Fruit fly (Drosophila melanogaster): ENCODE results near the gene EloA.

EloA gene

DNA sequence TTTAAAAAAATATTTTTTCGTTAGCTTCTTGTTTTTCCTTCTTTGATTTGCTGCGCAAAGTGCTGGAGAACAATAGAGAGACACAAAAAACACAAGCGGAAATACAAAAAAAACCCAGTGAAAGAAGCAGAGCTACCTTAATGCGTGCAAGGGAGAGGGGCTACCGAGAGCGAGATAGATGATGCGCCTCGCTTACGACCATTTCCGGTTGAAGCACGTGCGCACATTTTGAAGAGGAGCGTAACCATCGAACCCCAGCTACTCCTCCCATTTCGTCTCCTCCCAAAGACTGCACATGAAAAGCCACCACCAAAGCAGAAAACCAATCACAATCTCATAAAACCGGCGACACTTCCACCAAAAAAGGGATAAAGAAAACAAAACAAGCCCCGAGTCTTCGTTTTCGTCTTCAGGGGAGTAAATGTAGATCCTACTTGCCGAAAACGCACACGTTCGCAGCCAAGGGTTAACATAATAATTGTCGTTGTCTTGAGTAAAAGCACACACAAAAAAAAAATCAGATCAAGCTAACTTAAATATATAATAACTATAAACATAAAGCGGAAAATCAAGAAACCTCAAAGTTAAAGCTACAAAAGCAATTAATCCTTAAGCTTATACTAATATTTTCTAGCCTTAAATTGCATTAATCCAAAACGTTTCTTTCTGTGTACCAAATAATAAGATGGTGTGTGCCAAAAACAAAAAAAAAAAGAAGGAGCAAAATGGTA, 45.9 kb downstream of the EloA start (continued):
- TF ChIP-seq Rfx (GFP tag; IDR thresholded peaks at IDR 0.05) (peak; percentile 54; the same call in 1 of the 2 replicates), NfI (GFP tag; optimal IDR thresholded peaks at IDR 0.05) (peak; percentile 38), Lim3 (GFP tag; IDR thresholded peaks at IDR 0.05) (no peak), CG4360 (GFP tag; IDR thresholded peaks at IDR 0.05) (no peak), CG1602 (GFP tag; optimal IDR thresholded peaks at IDR 0.05) (peak; percentile 38), Bdp1 (GFP tag; optimal IDR thresholded peaks at IDR 0.05) (no peak), B-H1 (GFP tag; IDR thresholded peaks at IDR 0.05) (no peak), Hmr (GFP tag; optimal IDR thresholded peaks at IDR 0.05) (peak; percentile 0), CG11504 (tag; optimal IDR thresholded peaks at IDR 0.05) (peak; percentile 51), CTCF (GFP tag; optimal IDR thresholded peaks at IDR 0.05) (no peak), nmo (GFP tag; optimal IDR thresholded peaks at IDR 0.05) (peak; percentile 50), Fer1 (GFP tag; optimal IDR thresholded peaks at IDR 0.05) (no peak), CG1647 (GFP tag; optimal IDR thresholded peaks at IDR 0.05) (no peak), Dll (GFP tag; IDR thresholded peaks at IDR 0.05; ENCODE audit: partially characterized antibody) (no peak), seq (GFP tag; IDR thresholded peaks at IDR 0.05) (peak; percentile 44; the same call in 1 of the 2 replicates), CG16815 (GFP tag; optimal IDR thresholded peaks at IDR 0.05) (peak; percentile 45)

DNA sequence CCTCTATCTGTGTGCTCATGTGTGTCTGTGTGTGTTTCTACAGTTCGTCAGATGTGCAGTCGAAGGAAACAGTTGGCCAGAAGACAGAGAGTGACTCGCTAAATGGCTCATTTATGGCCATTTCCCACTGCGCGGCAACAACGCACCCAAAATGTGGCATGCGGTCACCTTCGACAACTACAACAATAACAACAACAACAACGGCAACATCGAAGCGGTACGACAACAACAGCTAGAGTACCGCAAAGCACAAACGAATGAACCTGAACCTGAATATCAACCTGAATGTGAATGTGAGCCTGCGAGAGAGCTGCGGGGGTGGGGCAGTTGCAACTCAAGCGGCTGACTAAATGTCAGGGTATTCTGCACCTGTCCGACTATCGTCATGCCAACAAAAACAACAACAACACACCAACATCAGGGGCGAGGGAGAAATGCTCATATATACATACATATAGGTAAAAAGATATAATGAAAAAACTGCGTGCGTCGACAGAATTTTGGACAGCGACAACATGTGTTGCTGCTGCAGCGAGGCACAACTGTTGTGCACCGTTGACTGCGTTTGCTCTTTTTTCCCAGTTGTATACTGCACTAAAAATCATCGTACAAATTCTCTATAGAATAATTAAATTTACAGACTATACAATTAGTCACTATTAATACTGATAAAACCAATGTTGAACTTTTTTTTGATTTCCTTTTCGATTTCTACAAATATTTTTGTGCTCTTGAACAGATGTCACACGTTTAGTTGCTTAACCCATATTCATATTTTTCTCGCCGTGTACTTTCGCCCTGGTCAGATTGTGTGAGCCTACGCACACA, 48.9 kb downstream of the EloA start:
- TF ChIP-seq CG3065 (GFP tag; optimal IDR thresholded peaks at IDR 0.05): no peak
- TF ChIP-seq eyg (GFP tag; optimal IDR thresholded peaks at IDR 0.05): no peak
- no peak for TF ChIP-seq NK7.1 (GFP tag; optimal IDR thresholded peaks at IDR 0.05)
- TF ChIP-seq CG8359 (GFP tag; optimal IDR thresholded peaks at IDR 0.05; ENCODE audit: borderline replicate concordance): no peak
- TF ChIP-seq H15 (GFP tag; IDR thresholded peaks at IDR 0.05): no peak
- no peak for TF ChIP-seq aop (GFP tag; IDR thresholded peaks at IDR 0.05)
- TF ChIP-seq CG9876 (GFP tag; optimal IDR thresholded peaks at IDR 0.05): no peak
- TF ChIP-seq CG13424 (tag; optimal IDR thresholded peaks at IDR 0.05): peak; percentile 16
- TF ChIP-seq pita (GFP tag; optimal IDR thresholded peaks at IDR 0.05): no peak
- TF ChIP-seq lab (GFP tag; optimal IDR thresholded peaks at IDR 0.05): no peak
- no peak for TF ChIP-seq jing (GFP tag; optimal IDR thresholded peaks at IDR 0.05)
- peak; percentile 39 for TF ChIP-seq Hr3 (GFP tag; optimal IDR thresholded peaks at IDR 0.05)
- peak; percentile 70 for TF ChIP-seq CG16815 (GFP tag; optimal IDR thresholded peaks at IDR 0.05)
- TF ChIP-seq sd (tag; optimal IDR thresholded peaks at IDR 0.05): no peak
- peak; percentile 32 for TF ChIP-seq CG2875 (GFP tag; optimal IDR thresholded peaks at IDR 0.05)
- peak; percentile 5 for TF ChIP-seq pum (GFP tag; optimal IDR thresholded peaks at IDR 0.05)
- TF ChIP-seq CG10147 (GFP tag; optimal IDR thresholded peaks at IDR 0.05): no peak
- no peak for TF ChIP-seq Dfd (GFP tag; optimal IDR thresholded peaks at IDR 0.05)
- TF ChIP-seq Nf-YC (tag; optimal IDR thresholded peaks at IDR 0.05): no peak
- peak; percentile 12 for TF ChIP-seq ewg (GFP tag; optimal IDR thresholded peaks at IDR 0.05)
- TF ChIP-seq run (tag; optimal IDR thresholded peaks at IDR 0.05): no peak
- TF ChIP-seq dimm (GFP tag; IDR thresholded peaks at IDR 0.05): no peak
- TF ChIP-seq peb (GFP tag; IDR thresholded peaks at IDR 0.05): no peak
- no peak for TF ChIP-seq btn (GFP tag; optimal IDR thresholded peaks at IDR 0.05)
- no peak for TF ChIP-seq CG11456 (GFP tag; IDR thresholded peaks at IDR 0.05)
- TF ChIP-seq HmgZ (tag; optimal IDR thresholded peaks at IDR 0.05): no peak
- TF ChIP-seq CG2889 (GFP tag; IDR thresholded peaks at IDR 0.05): no peak
- peak; percentile 3 for TF ChIP-seq CHES-1-like (GFP tag; optimal IDR thresholded peaks at IDR 0.05)
- TF ChIP-seq Side (GFP tag; optimal IDR thresholded peaks at IDR 0.05): no peak
- no peak for TF ChIP-seq so (GFP tag; IDR thresholded peaks at IDR 0.05)
- no peak for TF ChIP-seq en (GFP tag; optimal IDR thresholded peaks at IDR 0.05)
- TF ChIP-seq E2f1 (GFP tag; IDR thresholded peaks at IDR 0.05): no peak
- TF ChIP-seq CG8765 (GFP tag; IDR thresholded peaks at IDR 0.05): peak; percentile 74
- peak; percentile 66 for TF ChIP-seq Xrp1 (GFP tag; IDR thresholded peaks at IDR 0.05)
